Worm (Caenorhabditis elegans) whole organism, late embryonic: ENCODE data around the gene spe-51.

Source experiments
- K02D7.2 ChIP-seq: sonication (generic microtip); optimal IDR thresholded peaks from 2 replicates; lab custom pipeline; 2017; ENCODE audit warnings: mild to moderate bottlenecking, missing genetic modification characterization, missing compliant biosample characterization
- K09A11.1 ChIP-seq: sonication (generic microtip); optimal IDR thresholded peaks from 2 replicates; lab custom pipeline; 2017; ENCODE audit warnings: antibody characterized with exemption, mild to moderate bottlenecking, missing genetic modification characterization, missing compliant biosample characterization; ENCODE audit not compliant: insufficient read depth
- ceh-18 ChIP-seq: sonication (generic microtip); optimal IDR thresholded peaks from 2 replicates; lab custom pipeline; 2016; ENCODE audit warnings: missing genetic modification characterization, missing compliant biosample characterization
- ceh-19 ChIP-seq: fragments of 200-800 bp; sonication (Bioruptor generic); optimal IDR thresholded peaks from 2 replicates; lab custom pipeline; 2018; ENCODE audit warnings: mild to moderate bottlenecking, missing genetic modification characterization, missing compliant biosample characterization
- ceh-2 ChIP-seq: sonication (generic microtip); optimal IDR thresholded peaks from 2 replicates; lab custom pipeline; 2016; ENCODE audit warnings: missing genotype, missing genetic modification characterization, missing compliant biosample characterization
- ceh-22 ChIP-seq: sonication (generic microtip); optimal IDR thresholded peaks from 2 replicates; lab custom pipeline; 2017; ENCODE audit warnings: missing biosample characterization, missing genetic modification characterization
- ceh-24 ChIP-seq: sonication (generic microtip); optimal IDR thresholded peaks from 2 replicates; lab custom pipeline; 2016; ENCODE audit warnings: mild to moderate bottlenecking, missing genetic modification characterization, missing compliant biosample characterization
- ceh-30 ChIP-seq: fragments of 150-350 bp; optimal IDR thresholded peaks from 2 replicates; lab custom pipeline; 2014; ENCODE audit warnings: missing biosample characterization, missing genetic modification characterization
- ceh-31 ChIP-seq: sonication (generic microtip); optimal IDR thresholded peaks from 2 replicates; lab custom pipeline; 2016; ENCODE audit warnings: missing genetic modification characterization, missing compliant biosample characterization
- ceh-34 ChIP-seq: sonication (generic microtip); optimal IDR thresholded peaks from 2 replicates; lab custom pipeline; 2016; ENCODE audit warnings: mild to moderate bottlenecking, missing genetic modification characterization, missing compliant biosample characterization
- ceh-45 ChIP-seq: fragments of 200-800 bp; sonication (Bioruptor generic); IDR thresholded peaks from 2 replicates; pipeline ENCODE4 v1.3.6; 2022; ENCODE audit warnings: missing genetic modification reagents, missing genetic modification characterization, missing compliant biosample characterization
- ceh-48 ChIP-seq: sonication (generic microtip); optimal IDR thresholded peaks from 2 replicates; lab custom pipeline; 2016; ENCODE audit warnings: missing genetic modification characterization, inconsistent platforms, missing compliant biosample characterization
- dve-1 ChIP-seq: sonication (generic microtip); optimal IDR thresholded peaks from 2 replicates; lab custom pipeline; 2017; ENCODE audit warnings: antibody characterized with exemption, mild to moderate bottlenecking, missing genetic modification characterization, missing compliant biosample characterization
- eyg-1 ChIP-seq: sonication (generic microtip); optimal IDR thresholded peaks from 2 replicates; lab custom pipeline; 2016; ENCODE audit warnings: missing genotype, missing genetic modification characterization, missing compliant biosample characterization
- fkh-10 ChIP-seq: fragments of 150-350 bp; optimal IDR thresholded peaks from 2 replicates; lab custom pipeline; 2014; ENCODE audit warnings: missing biosample characterization, missing genetic modification reagents, missing genetic modification characterization
- fkh-6 ChIP-seq: sonication (generic microtip); optimal IDR thresholded peaks from 2 replicates; lab custom pipeline; 2016; ENCODE audit warnings: missing genetic modification characterization, missing compliant biosample characterization
- gmeb-2 ChIP-seq: sonication (generic microtip); optimal IDR thresholded peaks from 2 replicates; lab custom pipeline; 2016; ENCODE audit warnings: missing genetic modification characterization, inconsistent platforms, missing compliant biosample characterization
- hlh-13 ChIP-seq: fragments of 200-800 bp; sonication (Bioruptor generic); optimal IDR thresholded peaks from 2 replicates; lab custom pipeline; 2018; ENCODE audit warnings: mild to moderate bottlenecking, missing genetic modification characterization, missing compliant biosample characterization
- hlh-15 ChIP-seq: sonication (generic microtip); optimal IDR thresholded peaks from 2 replicates; lab custom pipeline; 2016; ENCODE audit warnings: missing genetic modification characterization, missing compliant biosample characterization
- hlh-6 ChIP-seq: sonication (generic microtip); optimal IDR thresholded peaks from 2 replicates; lab custom pipeline; 2016; ENCODE audit warnings: missing genotype, missing genetic modification characterization, missing compliant biosample characterization
- lim-6 ChIP-seq: sonication (generic microtip); optimal IDR thresholded peaks from 2 replicates; lab custom pipeline; 2016; ENCODE audit warnings: missing genetic modification characterization, missing compliant biosample characterization
- madf-2 ChIP-seq: sonication (generic microtip); optimal IDR thresholded peaks from 2 replicates; lab custom pipeline; 2017; ENCODE audit warnings: missing genetic modification characterization, missing compliant biosample characterization
- nfya-1 ChIP-seq: sonication (generic microtip); optimal IDR thresholded peaks from 2 replicates; lab custom pipeline; 2017; ENCODE audit warnings: missing genetic modification characterization, mild to moderate bottlenecking, missing compliant biosample characterization, antibody characterized with exemption, moderate library complexity
- nhr-11 ChIP-seq: fragments of 150-350 bp; optimal IDR thresholded peaks from 2 replicates; lab custom pipeline; 2014; ENCODE audit warnings: missing biosample characterization, missing genetic modification characterization
- nhr-232 ChIP-seq: sonication (generic microtip); optimal IDR thresholded peaks from 2 replicates; lab custom pipeline; 2016; ENCODE audit warnings: missing genetic modification characterization, missing compliant biosample characterization
- npax-4 ChIP-seq: sonication (generic microtip); optimal IDR thresholded peaks from 2 replicates; lab custom pipeline; 2016; ENCODE audit warnings: missing genetic modification characterization, missing compliant biosample characterization
- pag-3 ChIP-seq: sonication (generic microtip); optimal IDR thresholded peaks from 2 replicates; lab custom pipeline; 2016; ENCODE audit warnings: missing compliant biosample characterization, missing genetic modification characterization, borderline replicate concordance
- pqm-1 ChIP-seq: sonication (generic microtip); optimal IDR thresholded peaks from 2 replicates; lab custom pipeline; 2016; ENCODE audit warnings: missing genetic modification characterization, missing compliant biosample characterization
- pros-1 ChIP-seq: fragments of 150-350 bp; optimal IDR thresholded peaks from 2 replicates; lab custom pipeline; 2014; ENCODE audit warnings: missing biosample characterization, missing genetic modification reagents, missing genetic modification characterization
- rnt-1 ChIP-seq: sonication (generic microtip); optimal IDR thresholded peaks from 2 replicates; lab custom pipeline; 2016; ENCODE audit warnings: missing genetic modification characterization, missing compliant biosample characterization
- sox-2 ChIP-seq: fragments of 200-800 bp; sonication (Bioruptor generic); IDR thresholded peaks from 2 replicates; pipeline ENCODE4 v1.3.6; 2022; ENCODE audit warnings: missing genetic modification reagents, missing genetic modification characterization, missing compliant biosample characterization
- sox-4 ChIP-seq: sonication (generic microtip); optimal IDR thresholded peaks from 2 replicates; lab custom pipeline; 2017; ENCODE audit warnings: mild to moderate bottlenecking, missing genetic modification characterization, inconsistent platforms, missing compliant biosample characterization
- tbx-7 ChIP-seq: sonication (generic microtip); optimal IDR thresholded peaks from 2 replicates; lab custom pipeline; 2016; ENCODE audit warnings: missing genotype, missing genetic modification characterization, missing compliant biosample characterization
- ttx-3 ChIP-seq: sonication (generic microtip); optimal IDR thresholded peaks from 2 replicates; lab custom pipeline; 2016; ENCODE audit warnings: missing genetic modification reagents, missing genetic modification characterization, missing compliant biosample characterization
- unc-42 ChIP-seq: sonication (generic microtip); optimal IDR thresholded peaks from 2 replicates; lab custom pipeline; 2016; ENCODE audit warnings: missing genotype, missing genetic modification characterization, missing compliant biosample characterization
- unc-55 ChIP-seq: sonication (generic microtip); optimal IDR thresholded peaks from 2 replicates; lab custom pipeline; 2017; ENCODE audit warnings: missing biosample characterization, missing genetic modification reagents, missing genetic modification characterization
- zip-5 ChIP-seq: sonication (generic microtip); optimal IDR thresholded peaks from 2 replicates; lab custom pipeline; 2016; ENCODE audit warnings: missing genetic modification characterization, missing compliant biosample characterization
- ztf-16 ChIP-seq: sonication (generic microtip); optimal IDR thresholded peaks from 2 replicates; lab custom pipeline; 2017; ENCODE audit warnings: missing genetic modification characterization, missing compliant biosample characterization

Gene spe-51

ce11 chrIV:4692463-4692862, at the start of gene spe-51:
spe-51 (plus strand) TSS chrIV:4692763.
- TF ChIP-seq lim-6 (tag; lab: Kevin White, UChicago) (no peak), ceh-34 (tag; lab: Kevin White, UChicago) (no peak), unc-55 (GFP tag; lab: Kevin White, UChicago) (no peak), fkh-10 (no peak), ceh-31 (tag; lab: Kevin White, UChicago) (no peak), ceh-2 (tag; lab: Kevin White, UChicago) (no peak), ztf-16 (tag; lab: Kevin White, UChicago) (no peak), madf-2 (no peak), nfya-1 (tag; lab: Kevin White, UChicago) (no peak), ceh-30 (tag; lab: Kevin White, UChicago) (no peak)

DNA sequence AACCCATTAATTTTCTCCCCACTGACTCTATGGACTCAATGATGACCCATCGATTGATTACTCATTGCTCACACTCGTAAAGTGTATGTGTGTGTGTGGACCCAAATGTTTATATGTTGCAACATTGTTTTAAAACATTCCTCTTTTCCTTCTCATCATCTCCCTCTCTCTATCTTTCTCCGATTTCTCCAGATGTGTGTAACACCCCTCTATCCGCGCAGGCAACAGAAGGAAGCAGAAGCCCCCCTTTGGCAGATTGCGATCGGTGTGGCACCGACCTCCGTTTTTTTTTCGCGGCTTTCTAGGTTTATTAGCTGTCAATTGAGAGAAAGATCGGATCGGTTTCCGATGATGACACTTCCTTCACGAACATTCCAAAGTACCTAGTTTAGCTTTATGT, 49.0 kb upstream of the spe-51 start:
- TF ChIP-seq pros-1 (tag; lab: Kevin White, UChicago), result no peak
- TF ChIP-seq rnt-1, result no peak
- no peak for TF ChIP-seq fkh-10
- TF ChIP-seq ceh-22, result no peak
- no peak for TF ChIP-seq pqm-1 (tag; lab: Kevin White, UChicago)
- TF ChIP-seq tbx-7 (tag; lab: Kevin White, UChicago), result no peak
- no peak for TF ChIP-seq ceh-18 (tag; lab: Kevin White, UChicago)

DNA sequence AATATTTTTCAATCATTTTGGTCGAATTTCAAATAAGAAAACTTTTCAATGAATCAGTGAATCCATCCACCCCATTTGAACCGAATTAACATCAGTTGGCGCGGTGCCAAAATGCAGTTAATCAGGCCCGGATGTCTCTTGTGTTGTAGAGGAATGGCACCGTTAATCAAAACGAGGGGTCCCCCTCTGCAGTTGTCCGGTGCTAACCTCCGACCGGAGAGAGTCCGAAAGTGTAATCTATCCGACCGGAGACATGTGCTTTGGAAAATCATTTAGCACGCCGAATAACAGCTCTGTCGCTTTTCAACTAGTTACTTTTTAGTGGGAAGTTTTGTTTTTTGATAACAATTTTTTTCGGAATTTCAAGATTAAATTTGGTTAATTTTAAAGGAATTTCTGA, 47.3 kb upstream of the spe-51 start:
- TF ChIP-seq ceh-48 (no peak), hlh-15 (no peak), eyg-1 (no peak), gmeb-2 (tag; lab: Kevin White, UChicago) (no peak), sox-2 (GFP tag; lab: Robert Waterston, UW) (no peak), zip-5 (tag; lab: Kevin White, UChicago) (no peak)

DNA sequence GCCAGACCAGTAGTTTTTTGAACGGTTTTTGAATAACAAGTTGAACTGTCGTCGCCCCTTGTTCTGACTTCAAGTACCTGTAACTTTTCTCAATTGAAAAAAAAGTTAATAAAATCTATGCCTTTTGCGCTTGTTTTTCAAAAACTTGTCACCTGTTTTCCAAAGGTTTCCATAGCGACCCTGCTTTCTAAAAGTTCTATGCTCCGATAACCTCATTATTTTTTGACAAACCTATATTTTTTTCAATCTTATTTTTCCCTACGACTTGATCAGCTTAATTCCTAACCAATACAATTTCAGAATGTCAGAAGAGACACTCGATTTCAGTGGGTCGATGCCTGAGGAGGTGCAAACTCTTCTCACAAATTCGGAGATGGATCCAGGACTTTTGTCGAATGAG, 45.2 kb upstream of the spe-51 start, which contains the start of gene F29B9.8:
Gene F29B9.8 (plus strand): TSS at position 301 of the 400 bp plus-strand sequence.
- TF ChIP-seq K02D7.2 (tag; lab: Kevin White, UChicago), result no peak
- no peak for TF ChIP-seq ceh-48
- no peak for TF ChIP-seq npax-4
- no peak for TF ChIP-seq ceh-24
- TF ChIP-seq fkh-10, result no peak
- no peak for TF ChIP-seq unc-42 (tag; lab: Kevin White, UChicago)
- no peak for TF ChIP-seq ceh-2 (tag; lab: Kevin White, UChicago)
- no peak for TF ChIP-seq sox-4 (tag; lab: Kevin White, UChicago)
- no peak for TF ChIP-seq tbx-7 (tag; lab: Kevin White, UChicago)
- TF ChIP-seq hlh-6 (tag; lab: Kevin White, UChicago), result no peak

DNA sequence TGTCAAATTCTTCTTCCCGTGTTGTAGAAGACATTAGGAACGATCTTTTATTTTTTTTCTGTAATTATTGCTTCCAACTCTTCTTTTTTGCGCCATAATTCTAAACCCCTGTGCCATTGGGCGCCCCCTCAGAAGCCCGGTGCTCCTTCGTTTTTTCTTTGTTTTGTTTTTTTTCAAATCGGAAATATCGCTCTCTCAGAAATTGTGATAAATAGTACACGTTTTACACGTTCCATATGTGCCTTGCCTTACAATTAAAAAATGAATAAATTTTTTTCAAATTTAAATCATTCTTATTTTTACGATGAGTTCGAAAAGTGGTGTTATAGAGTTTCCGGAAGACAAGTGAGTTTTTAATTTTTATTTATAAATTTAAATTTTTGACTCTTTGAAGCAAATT, 43.1 kb upstream of the spe-51 start, which contains the start of gene F29B9.7:
Gene F29B9.7 (plus strand): TSS at position 301 of the 400 bp plus-strand sequence.
- no peak for TF ChIP-seq hlh-15
- TF ChIP-seq hlh-13 (GFP tag; lab: Kevin White, UChicago), result no peak
- TF ChIP-seq ceh-31 (tag; lab: Kevin White, UChicago), result no peak
- TF ChIP-seq nhr-11, result no peak
- no peak for TF ChIP-seq pag-3
- no peak for TF ChIP-seq ceh-18 (tag; lab: Kevin White, UChicago)
- no peak for TF ChIP-seq fkh-6
- no peak for TF ChIP-seq dve-1 (tag; lab: Kevin White, UChicago)
- no peak for TF ChIP-seq K09A11.1 (tag; lab: Kevin White, UChicago)
- TF ChIP-seq ceh-34 (tag; lab: Kevin White, UChicago), result no peak
- TF ChIP-seq K02D7.2 (tag; lab: Kevin White, UChicago), result no peak
- TF ChIP-seq ceh-2 (tag; lab: Kevin White, UChicago), result no peak
- TF ChIP-seq hlh-6 (tag; lab: Kevin White, UChicago), result no peak
- no peak for TF ChIP-seq ceh-45 (GFP tag; lab: Robert Waterston, UW)
- TF ChIP-seq nhr-232 (tag; lab: Kevin White, UChicago), result no peak
- no peak for TF ChIP-seq ttx-3
- no peak for TF ChIP-seq ceh-19
